Fruit fly (Drosophila melanogaster): ENCODE measurements around the gene CG15739.

DNA sequence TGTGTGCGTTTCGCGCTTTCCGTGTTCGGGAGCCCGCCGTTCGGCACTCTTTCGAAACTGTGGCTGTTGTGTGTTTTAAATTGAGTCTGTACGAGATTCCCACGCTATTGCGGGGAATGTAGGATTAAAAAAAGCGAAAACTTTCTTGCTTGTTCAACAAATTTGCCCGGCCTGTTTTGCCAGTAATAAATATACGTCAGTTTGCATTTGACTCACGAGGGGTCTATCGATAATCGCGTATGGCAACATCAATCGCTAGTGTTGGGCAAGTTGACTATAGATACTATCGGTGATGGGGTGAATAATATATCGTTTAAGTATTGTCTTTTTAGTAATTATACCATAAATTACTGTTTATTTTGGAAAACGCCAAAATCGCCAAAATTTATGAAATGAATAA lies 32.0 kb downstream of the CG15739 start, which contains the start of gene Upf1:
- TF ChIP-seq pad (GFP tag; optimal IDR thresholded peaks at IDR 0.05) (no peak), kay (GFP tag; ENCODE audit: borderline replicate concordance) (no peak), Mnt (GFP tag; optimal IDR thresholded peaks at IDR 0.05) (peak; percentile 35), CG12768 (GFP tag; optimal IDR thresholded peaks at IDR 0.05) (no peak), tj (GFP tag; optimal IDR thresholded peaks at IDR 0.05) (peak; percentile 56), toe (GFP tag; optimal IDR thresholded peaks at IDR 0.05) (no peak), Crg-1 (GFP tag; optimal IDR thresholded peaks at IDR 0.05) (no peak), cnc (optimal IDR thresholded peaks at IDR 0.05) (no peak), CG7101 (tag; optimal IDR thresholded peaks at IDR 0.05) (peak; percentile 12)

Data from whole organism, adult.